Worm (Caenorhabditis elegans): ENCODE results near the gene ubc-22.

Gene ubc-22

ce11 chrX:8869112-8869675, at the start of gene ubc-22, which contains the start of gene ubc-21:
ubc-22 (minus strand) TSS chrX:8869162.
ubc-21 (plus strand) TSS chrX:8869625.
- no peak for TF ChIP-seq hmbx-1 (tag; optimal IDR thresholded peaks at IDR 0.05)
- TF ChIP-seq ets-7 (tag; optimal IDR thresholded peaks at IDR 0.05), result no peak
- TF ChIP-seq ama-1 (optimal IDR thresholded peaks at IDR 0.05), result no peak
- no peak for TF ChIP-seq aly-1 (tag; optimal IDR thresholded peaks at IDR 0.05)
- no peak for TF ChIP-seq tbx-11 (GFP tag; IDR thresholded peaks at IDR 0.05)
- no peak for TF ChIP-seq flt-1 (GFP tag; IDR thresholded peaks at IDR 0.05)
- no peak for TF ChIP-seq B0310.2 (tag; optimal IDR thresholded peaks at IDR 0.05)
- no peak for TF ChIP-seq ceh-36 (tag; optimal IDR thresholded peaks at IDR 0.05)
- no peak for TF ChIP-seq scrt-1 (GFP tag; IDR thresholded peaks at IDR 0.05)
- TF ChIP-seq ceh-13 (GFP tag; optimal IDR thresholded peaks at IDR 0.05), result no peak
- TF ChIP-seq F13C5.2 (tag; optimal IDR thresholded peaks at IDR 0.05), result no peak
- no peak for TF ChIP-seq hmg-4 (GFP tag; optimal IDR thresholded peaks at IDR 0.05)

- TF ChIP-seq tbx-11 (GFP tag; IDR thresholded peaks at IDR 0.05), result no peak
- no peak for TF ChIP-seq aly-1 (tag; optimal IDR thresholded peaks at IDR 0.05)
Measured at ce11 chrX:8917730-8918129, 48.8 kb upstream of the ubc-22 start.

ce11 chrX:8911077-8911476, 42.1 kb upstream of the ubc-22 start, which contains the start of gene cyn-8:
cyn-8 (plus strand) TSS chrX:8911293.
- TF ChIP-seq hmg-4 (GFP tag; optimal IDR thresholded peaks at IDR 0.05), result peak; percentile 58
- peak; percentile 42; the same call in 1 of the 2 replicates for TF ChIP-seq flt-1 (GFP tag; IDR thresholded peaks at IDR 0.05)
- TF ChIP-seq B0310.2 (tag; optimal IDR thresholded peaks at IDR 0.05), result no peak

ce11 chrX:8905089-8905488, 36.1 kb upstream of the ubc-22 start, which contains the start of gene ensh-1:
ensh-1 (plus strand) TSS chrX:8905389.
- no peak for TF ChIP-seq tra-4 (tag; optimal IDR thresholded peaks at IDR 0.05)
- no peak for TF ChIP-seq tbx-37 (GFP tag; conservative IDR thresholded peaks at IDR 0.05)
- no peak for TF ChIP-seq sea-1 (GFP tag; conservative IDR thresholded peaks at IDR 0.05)
- TF ChIP-seq B0310.2 (tag; optimal IDR thresholded peaks at IDR 0.05), result no peak
- no peak for TF ChIP-seq scrt-1 (GFP tag; IDR thresholded peaks at IDR 0.05)
- no peak for TF ChIP-seq hmbx-1 (tag; optimal IDR thresholded peaks at IDR 0.05)

ce11 chrX:8902920-8903319, 34.0 kb upstream of the ubc-22 start:
- no peak for TF ChIP-seq hnd-1 (tag; optimal IDR thresholded peaks at IDR 0.05)
- TF ChIP-seq pes-1 (GFP tag; IDR thresholded peaks at IDR 0.05), result no peak
- no peak for TF ChIP-seq ceh-13 (GFP tag; optimal IDR thresholded peaks at IDR 0.05)
- no peak for TF ChIP-seq tra-4 (tag; optimal IDR thresholded peaks at IDR 0.05)
- no peak for TF ChIP-seq tbx-37 (GFP tag; conservative IDR thresholded peaks at IDR 0.05)
- no peak for TF ChIP-seq hmbx-1 (tag; optimal IDR thresholded peaks at IDR 0.05)
- no peak for TF ChIP-seq B0310.2 (tag; optimal IDR thresholded peaks at IDR 0.05)
- TF ChIP-seq tbx-11 (GFP tag; IDR thresholded peaks at IDR 0.05), result no peak
- TF ChIP-seq F13C5.2 (tag; optimal IDR thresholded peaks at IDR 0.05), result no peak
- TF ChIP-seq ets-7 (tag; optimal IDR thresholded peaks at IDR 0.05), result no peak
- TF ChIP-seq sea-1 (GFP tag; conservative IDR thresholded peaks at IDR 0.05), result no peak

ce11 chrX:8892808-8893207, 23.8 kb upstream of the ubc-22 start, which contains the start of gene C13E3.1:
C13E3.1 (plus strand) TSS chrX:8893108.
- TF ChIP-seq ama-1 (optimal IDR thresholded peaks at IDR 0.05), result no peak
- TF ChIP-seq tbx-11 (GFP tag; IDR thresholded peaks at IDR 0.05), result no peak
- TF ChIP-seq ceh-36 (tag; optimal IDR thresholded peaks at IDR 0.05), result no peak
- no peak for TF ChIP-seq F13C5.2 (tag; optimal IDR thresholded peaks at IDR 0.05)
- TF ChIP-seq hmg-4 (GFP tag; optimal IDR thresholded peaks at IDR 0.05), result no peak
- no peak for TF ChIP-seq hnd-1 (tag; optimal IDR thresholded peaks at IDR 0.05)
- no peak for TF ChIP-seq flt-1 (GFP tag; IDR thresholded peaks at IDR 0.05)
- TF ChIP-seq ceh-13 (GFP tag; optimal IDR thresholded peaks at IDR 0.05), result no peak
- no peak for TF ChIP-seq ets-7 (tag; optimal IDR thresholded peaks at IDR 0.05)

ce11 chrX:8891393-8891953, 22.5 kb upstream of the ubc-22 start:
- TF ChIP-seq sea-1 (GFP tag; conservative IDR thresholded peaks at IDR 0.05) (no peak), hmg-4 (GFP tag; optimal IDR thresholded peaks at IDR 0.05) (no peak), pes-1 (GFP tag; IDR thresholded peaks at IDR 0.05) (no peak), hnd-1 (tag; optimal IDR thresholded peaks at IDR 0.05) (no peak), ets-7 (tag; optimal IDR thresholded peaks at IDR 0.05) (no peak), tbx-37 (GFP tag; conservative IDR thresholded peaks at IDR 0.05) (no peak), F13C5.2 (tag; optimal IDR thresholded peaks at IDR 0.05) (no peak), ceh-36 (tag; optimal IDR thresholded peaks at IDR 0.05) (no peak), ama-1 (optimal IDR thresholded peaks at IDR 0.05) (no peak), tbx-11 (GFP tag; IDR thresholded peaks at IDR 0.05) (no peak), hmbx-1 (tag; optimal IDR thresholded peaks at IDR 0.05) (no peak), B0310.2 (tag; optimal IDR thresholded peaks at IDR 0.05) (no peak), ceh-13 (GFP tag; optimal IDR thresholded peaks at IDR 0.05) (no peak), scrt-1 (GFP tag; IDR thresholded peaks at IDR 0.05) (no peak)

ce11 chrX:8890251-8890755, 21.3 kb upstream of the ubc-22 start:
- no peak for TF ChIP-seq aly-1 (tag; optimal IDR thresholded peaks at IDR 0.05)
- no peak for TF ChIP-seq hmbx-1 (tag; optimal IDR thresholded peaks at IDR 0.05)
- TF ChIP-seq hnd-1 (tag; optimal IDR thresholded peaks at IDR 0.05), result no peak
- no peak for TF ChIP-seq ceh-13 (GFP tag; optimal IDR thresholded peaks at IDR 0.05)
- no peak for TF ChIP-seq pes-1 (GFP tag; IDR thresholded peaks at IDR 0.05)
- TF ChIP-seq ets-7 (tag; optimal IDR thresholded peaks at IDR 0.05), result no peak
- TF ChIP-seq tbx-11 (GFP tag; IDR thresholded peaks at IDR 0.05), result no peak
- TF ChIP-seq hmg-4 (GFP tag; optimal IDR thresholded peaks at IDR 0.05), result no peak
- TF ChIP-seq scrt-1 (GFP tag; IDR thresholded peaks at IDR 0.05), result no peak
- TF ChIP-seq sea-1 (GFP tag; conservative IDR thresholded peaks at IDR 0.05), result no peak
- TF ChIP-seq ceh-36 (tag; optimal IDR thresholded peaks at IDR 0.05), result no peak
- TF ChIP-seq tbx-37 (GFP tag; conservative IDR thresholded peaks at IDR 0.05), result no peak
- no peak for TF ChIP-seq tra-4 (tag; optimal IDR thresholded peaks at IDR 0.05)
- TF ChIP-seq ama-1 (optimal IDR thresholded peaks at IDR 0.05), result no peak
- no peak for TF ChIP-seq F13C5.2 (tag; optimal IDR thresholded peaks at IDR 0.05)
- TF ChIP-seq B0310.2 (tag; optimal IDR thresholded peaks at IDR 0.05), result no peak
- TF ChIP-seq flt-1 (GFP tag; IDR thresholded peaks at IDR 0.05), result no peak
